Worm (Caenorhabditis elegans) whole organism, early embryonic: Measurements from ENCODE around the gene spp-30.
A peak's percentile ranks its signal among the peaks of the same experiment; 100 is the strongest.

Experiments used
- B0310.2 ChIP-seq: sonication (generic microtip); optimal IDR thresholded peaks from 2 replicates; lab custom pipeline; 2016; ENCODE audit warnings: mild to moderate bottlenecking, missing genetic modification characterization, missing compliant biosample characterization
- F13C5.2 ChIP-seq: sonication (generic microtip); optimal IDR thresholded peaks from 2 replicates; lab custom pipeline; 2017; ENCODE audit warnings: mild to moderate bottlenecking, missing genetic modification characterization, inconsistent platforms, missing compliant biosample characterization
- aly-1 ChIP-seq: sonication (generic microtip); optimal IDR thresholded peaks from 2 replicates; lab custom pipeline; 2016; ENCODE audit warnings: missing genetic modification characterization, missing compliant biosample characterization
- ama-1 ChIP-seq: fragments of 150-350 bp; optimal IDR thresholded peaks from 2 replicates; lab custom pipeline; 2014
- ceh-13 ChIP-seq: fragments of 200-800 bp; sonication (Bioruptor generic); optimal IDR thresholded peaks from 2 replicates; lab custom pipeline; 2018; ENCODE audit warnings: mild to moderate bottlenecking, missing genetic modification characterization, missing compliant biosample characterization
- ceh-36 ChIP-seq: sonication (generic microtip); optimal IDR thresholded peaks from 2 replicates; lab custom pipeline; 2016; ENCODE audit warnings: missing genetic modification characterization, inconsistent platforms, missing compliant biosample characterization
- ets-7 ChIP-seq: sonication (generic microtip); optimal IDR thresholded peaks from 2 replicates; lab custom pipeline; 2016; ENCODE audit warnings: missing genotype, missing genetic modification characterization, missing compliant biosample characterization
- flt-1 ChIP-seq: fragments of 200-800 bp; sonication (Bioruptor generic); IDR thresholded peaks from 2 replicates; pipeline ENCODE4 v1.3.6; 2022; ENCODE audit warnings: missing genetic modification characterization, missing compliant biosample characterization
- hmbx-1 ChIP-seq: sonication (generic microtip); optimal IDR thresholded peaks from 2 replicates; lab custom pipeline; 2016; ENCODE audit warnings: mild to moderate bottlenecking, missing genetic modification characterization, missing compliant biosample characterization
- hmg-4 ChIP-seq: fragments of 200-800 bp; sonication (Bioruptor generic); optimal IDR thresholded peaks from 2 replicates; lab custom pipeline; 2018; ENCODE audit warnings: mild to moderate bottlenecking, missing genetic modification characterization, missing compliant biosample characterization
- hnd-1 ChIP-seq: sonication (generic microtip); optimal IDR thresholded peaks from 2 replicates; lab custom pipeline; 2016; ENCODE audit warnings: missing genetic modification characterization, missing compliant biosample characterization
- pes-1 ChIP-seq: fragments of 200-800 bp; sonication (Bioruptor generic); IDR thresholded peaks from 2 replicates; pipeline ENCODE4 v1.3.6; 2022; ENCODE audit warnings: missing genetic modification reagents, missing genetic modification characterization, missing compliant biosample characterization
- scrt-1 ChIP-seq: fragments of 200-800 bp; sonication (Bioruptor generic); IDR thresholded peaks from 2 replicates; pipeline ENCODE4 v1.3.6; 2022; ENCODE audit warnings: missing genetic modification characterization, missing compliant biosample characterization
- sea-1 ChIP-seq: fragments of 200-800 bp; sonication (Bioruptor generic); conservative IDR thresholded peaks from 2 replicates; pipeline ENCODE4 v1.3.6; 2022; ENCODE audit warnings: missing genetic modification characterization, missing compliant biosample characterization
- tbx-11 ChIP-seq: fragments of 200-800 bp; sonication (Bioruptor generic); IDR thresholded peaks from 2 replicates; pipeline ENCODE4 v1.3.6; 2022; ENCODE audit warnings: missing genetic modification characterization, missing compliant biosample characterization
- tbx-37 ChIP-seq: fragments of 200-800 bp; sonication (Bioruptor generic); conservative IDR thresholded peaks from 2 replicates; pipeline ENCODE4 v1.3.6; 2022; ENCODE audit warnings: missing genetic modification reagents, missing genetic modification characterization, missing compliant biosample characterization
- tra-4 ChIP-seq: sonication (generic microtip); optimal IDR thresholded peaks from 2 replicates; lab custom pipeline; 2017; ENCODE audit warnings: missing genetic modification characterization, missing compliant biosample characterization

Gene spp-30

DNA sequence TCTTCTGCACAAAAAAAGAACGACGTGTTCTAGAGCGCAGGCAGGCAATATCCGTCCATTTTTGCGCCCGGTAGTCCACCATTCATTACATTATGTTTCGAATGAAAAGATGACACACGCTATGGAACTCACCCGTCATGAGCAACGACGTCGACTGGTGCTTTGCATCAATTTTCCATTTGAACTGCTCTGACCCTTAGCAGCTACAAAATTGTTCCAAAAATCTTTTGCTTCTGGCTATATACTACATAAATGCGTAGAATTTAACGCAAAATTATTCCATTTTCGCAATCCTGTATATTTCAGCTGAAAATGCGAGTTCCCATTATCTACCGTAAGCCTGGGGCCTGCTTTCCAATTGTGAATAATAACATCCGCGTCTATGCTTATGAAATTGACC is 29.9 kb upstream of the spp-30 start, which contains the start of gene T04F8.3:
Gene T04F8.3, plus strand, starts transcription at position 301 of the 400 bp plus-strand sequence.
- no peak for TF ChIP-seq aly-1 (tag; lab: Kevin White, UChicago)
- no peak for TF ChIP-seq hmg-4 (GFP tag; lab: Kevin White, UChicago)
- no peak for TF ChIP-seq tbx-11 (GFP tag; lab: Robert Waterston, UW)
- TF ChIP-seq ama-1: no peak
- TF ChIP-seq flt-1 (GFP tag; lab: Robert Waterston, UW): no peak
- TF ChIP-seq tra-4 (tag; lab: Kevin White, UChicago): no peak
- no peak for TF ChIP-seq pes-1 (GFP tag; lab: Robert Waterston, UW)
- TF ChIP-seq ceh-13 (GFP tag; lab: Kevin White, UChicago): no peak
- TF ChIP-seq F13C5.2 (tag; lab: Kevin White, UChicago): no peak
- TF ChIP-seq scrt-1 (GFP tag; lab: Robert Waterston, UW): no peak
- TF ChIP-seq ets-7 (tag; lab: Kevin White, UChicago): no peak
- no peak for TF ChIP-seq hmbx-1 (tag; lab: Kevin White, UChicago)
- no peak for TF ChIP-seq hnd-1 (tag; lab: Kevin White, UChicago)
- no peak for TF ChIP-seq tbx-37 (GFP tag; lab: Robert Waterston, UW)
- TF ChIP-seq B0310.2 (tag; lab: Kevin White, UChicago): no peak

DNA sequence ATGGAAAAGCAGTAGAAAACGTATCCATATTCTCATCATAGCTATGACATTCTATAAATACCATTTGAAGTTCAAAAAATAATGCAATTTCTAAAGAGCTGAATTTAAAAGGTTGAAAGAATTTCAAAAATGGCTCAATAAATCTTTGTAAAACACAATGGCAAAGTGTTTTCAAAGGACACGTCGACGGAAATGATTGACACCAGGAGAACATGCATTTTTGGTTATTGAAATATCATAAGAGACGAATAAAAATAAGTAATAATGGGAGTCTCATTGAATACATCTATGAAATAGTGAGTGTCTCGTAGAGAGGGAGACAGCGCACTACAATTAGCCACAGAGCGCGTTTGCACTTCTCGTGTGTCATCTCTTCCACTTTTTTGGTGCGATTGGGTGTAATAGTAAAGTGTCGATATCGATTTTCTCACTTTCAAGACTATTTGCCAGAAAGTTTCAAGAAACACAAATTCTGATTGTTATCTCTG is 28.1 kb upstream of the spp-30 start, which contains the start of gene T04F8.2:
Gene T04F8.2, minus strand, starts transcription at position 51 of the 488 bp plus-strand sequence.
- no peak for TF ChIP-seq sea-1
- no peak for TF ChIP-seq ets-7 (tag; lab: Kevin White, UChicago)
- TF ChIP-seq hmg-4 (GFP tag; lab: Kevin White, UChicago): no peak
- TF ChIP-seq ama-1: no peak
- TF ChIP-seq hnd-1 (tag; lab: Kevin White, UChicago): no peak
- TF ChIP-seq F13C5.2 (tag; lab: Kevin White, UChicago): no peak
- no peak for TF ChIP-seq ceh-13 (GFP tag; lab: Kevin White, UChicago)
- TF ChIP-seq tra-4 (tag; lab: Kevin White, UChicago): no peak
- TF ChIP-seq flt-1 (GFP tag; lab: Robert Waterston, UW): no peak
- TF ChIP-seq B0310.2 (tag; lab: Kevin White, UChicago): no peak
- no peak for TF ChIP-seq ceh-36 (tag; lab: Kevin White, UChicago)
- no peak for TF ChIP-seq tbx-37 (GFP tag; lab: Robert Waterston, UW)
- no peak for TF ChIP-seq scrt-1 (GFP tag; lab: Robert Waterston, UW)
- no peak for TF ChIP-seq hmbx-1 (tag; lab: Kevin White, UChicago)
- no peak for TF ChIP-seq aly-1 (tag; lab: Kevin White, UChicago)
- TF ChIP-seq pes-1 (GFP tag; lab: Robert Waterston, UW): no peak
- TF ChIP-seq tbx-11 (GFP tag; lab: Robert Waterston, UW): no peak

DNA sequence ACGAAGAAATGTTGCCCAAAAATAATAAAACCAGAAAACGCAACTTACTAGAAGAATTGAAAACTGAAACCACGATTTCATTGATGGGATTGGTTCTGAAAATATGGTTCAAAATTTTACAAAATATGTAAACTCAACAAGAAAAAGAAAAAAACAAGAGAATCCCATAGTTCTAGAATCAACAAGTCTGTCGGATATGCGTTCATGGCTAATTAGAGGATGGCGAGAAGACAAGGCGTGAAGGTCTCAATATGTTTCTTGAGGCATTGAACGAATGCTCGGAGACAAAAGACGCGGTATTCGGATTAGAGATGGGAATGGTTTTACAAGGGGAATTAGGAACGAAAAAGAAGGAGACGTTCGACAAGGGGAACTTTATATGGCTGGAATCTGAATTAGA is 22.3 kb upstream of the spp-30 start, which contains the start of gene cutl-11:
Gene cutl-11, minus strand, starts transcription at position 101 of the 400 bp plus-strand sequence.
- TF ChIP-seq tbx-37 (GFP tag; lab: Robert Waterston, UW) (no peak), F13C5.2 (tag; lab: Kevin White, UChicago) (no peak), B0310.2 (tag; lab: Kevin White, UChicago) (no peak), ama-1 (no peak), hmbx-1 (tag; lab: Kevin White, UChicago) (no peak)

DNA sequence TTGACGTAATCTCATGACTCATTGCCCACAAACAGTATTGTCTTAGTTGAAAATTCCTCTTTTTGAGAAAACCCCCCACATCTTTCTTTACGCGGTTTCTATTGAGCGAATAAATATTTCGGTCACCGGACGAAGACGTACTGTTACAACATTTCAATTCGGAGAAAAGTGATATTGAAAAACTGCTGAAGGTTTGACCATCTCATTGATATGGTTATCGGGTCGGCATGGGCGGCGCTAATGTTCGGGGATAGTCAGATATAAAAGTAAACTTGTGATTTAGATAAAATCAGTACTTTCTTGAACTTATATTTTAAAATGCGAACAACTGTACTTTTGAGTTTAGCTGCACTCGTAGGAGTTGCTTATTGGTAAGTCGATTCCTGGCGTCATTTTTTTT is 18.7 kb upstream of the spp-30 start, which contains the start of gene T04F8.8:
Gene T04F8.8, plus strand, starts transcription at position 301 of the 400 bp plus-strand sequence.
- no peak for TF ChIP-seq sea-1
- TF ChIP-seq scrt-1 (GFP tag; lab: Robert Waterston, UW): no peak
- no peak for TF ChIP-seq tbx-37 (GFP tag; lab: Robert Waterston, UW)
- no peak for TF ChIP-seq B0310.2 (tag; lab: Kevin White, UChicago)
- TF ChIP-seq hmbx-1 (tag; lab: Kevin White, UChicago): no peak
- TF ChIP-seq pes-1 (GFP tag; lab: Robert Waterston, UW): no peak
- no peak for TF ChIP-seq flt-1 (GFP tag; lab: Robert Waterston, UW)
- no peak for TF ChIP-seq ceh-36 (tag; lab: Kevin White, UChicago)
- TF ChIP-seq ets-7 (tag; lab: Kevin White, UChicago): no peak
- TF ChIP-seq hmg-4 (GFP tag; lab: Kevin White, UChicago): no peak
- no peak for TF ChIP-seq F13C5.2 (tag; lab: Kevin White, UChicago)
- TF ChIP-seq ama-1: no peak
- no peak for TF ChIP-seq hnd-1 (tag; lab: Kevin White, UChicago)
- TF ChIP-seq ceh-13 (GFP tag; lab: Kevin White, UChicago): no peak
- no peak for TF ChIP-seq aly-1 (tag; lab: Kevin White, UChicago)

DNA sequence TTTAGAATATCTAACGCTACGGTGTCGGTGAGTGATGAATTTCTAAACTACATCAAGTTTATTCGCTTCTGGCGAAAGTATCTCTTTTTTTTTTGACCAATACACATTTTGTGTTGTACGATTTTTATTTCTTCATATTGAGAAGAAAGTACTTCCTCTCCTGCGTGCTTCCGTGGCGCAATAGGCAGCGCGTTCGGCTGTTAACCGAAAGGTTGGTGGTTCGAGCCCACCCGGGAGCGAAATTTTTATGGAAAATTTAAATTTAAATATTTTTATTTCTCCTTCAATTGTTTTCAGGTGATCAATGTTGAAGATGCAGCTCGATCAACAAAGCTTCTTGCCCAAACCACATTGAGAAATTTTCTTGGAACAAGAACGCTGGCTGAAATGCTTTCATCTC is 17.0 kb upstream of the spp-30 start:
- TF ChIP-seq B0310.2 (tag; lab: Kevin White, UChicago): no peak
- peak; percentile 70 for TF ChIP-seq pes-1 (GFP tag; lab: Robert Waterston, UW)
- TF ChIP-seq scrt-1 (GFP tag; lab: Robert Waterston, UW): 0 out of 2 replicates have a peak, but pooled peaks have one; percentile 19
- no peak for TF ChIP-seq sea-1
- 0 out of 2 replicates have a peak, but pooled peaks have one; percentile 23 for TF ChIP-seq tbx-37 (GFP tag; lab: Robert Waterston, UW)

DNA sequence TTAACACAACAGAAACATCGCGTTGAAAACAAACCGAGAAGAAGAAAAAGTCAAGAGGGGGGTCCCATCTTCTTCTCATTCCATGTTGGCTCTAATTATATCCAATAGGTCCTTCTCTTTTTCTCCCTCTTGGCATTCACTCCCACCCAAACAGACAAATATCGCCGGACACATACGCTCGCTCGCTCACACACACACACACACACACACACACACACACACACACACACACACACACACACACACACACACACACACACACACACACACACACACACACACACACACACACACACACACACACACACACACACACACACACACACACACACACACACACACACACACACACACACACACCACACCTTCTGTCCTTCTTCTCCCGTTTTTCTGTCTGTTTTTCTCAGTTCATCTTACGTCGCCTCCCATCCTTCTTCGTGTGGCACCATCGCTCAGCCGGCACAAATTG is 15.3 kb upstream of the spp-30 start, which contains the start of gene sto-4:
Gene sto-4, plus strand, starts transcription at position 360 of the 469 bp plus-strand sequence.
- peak; percentile 30 for TF ChIP-seq hnd-1 (tag; lab: Kevin White, UChicago)
- TF ChIP-seq F13C5.2 (tag; lab: Kevin White, UChicago): peak; percentile 66
- 0 out of 2 replicates have a peak, but pooled peaks have one; percentile 3 for TF ChIP-seq tbx-37 (GFP tag; lab: Robert Waterston, UW)
- peak; percentile 36 for TF ChIP-seq ceh-13 (GFP tag; lab: Kevin White, UChicago)
- peak; percentile 63 for TF ChIP-seq ceh-36 (tag; lab: Kevin White, UChicago)
- TF ChIP-seq tra-4 (tag; lab: Kevin White, UChicago): peak; percentile 26
- TF ChIP-seq hmbx-1 (tag; lab: Kevin White, UChicago): peak; percentile 79
- TF ChIP-seq B0310.2 (tag; lab: Kevin White, UChicago): peak; percentile 77
- peak; percentile 82 for TF ChIP-seq hmg-4 (GFP tag; lab: Kevin White, UChicago)
